Worm (Caenorhabditis elegans) whole organism, L1 larva: ENCODE results near the gene sphr-1.
A peak's percentile ranks its signal among the peaks of the same experiment; 100 is the strongest.

ENCODE experiments used
- C16A3.4 ChIP-seq: fragments of 150-350 bp; optimal IDR thresholded peaks from 2 replicates; lab custom pipeline; 2014; ENCODE audit warnings: missing biosample characterization, missing genetic modification characterization
- Y116A8C.19 ChIP-seq: sonication (generic microtip); optimal IDR thresholded peaks from 2 replicates; lab custom pipeline; 2016; ENCODE audit warnings: missing compliant biosample characterization, missing genetic modification characterization, borderline replicate concordance
- aha-1 ChIP-seq: fragments of 150-350 bp; optimal IDR thresholded peaks from 2 replicates; lab custom pipeline; 2014; ENCODE audit warnings: missing biosample characterization, missing genetic modification characterization
- alr-1 ChIP-seq: fragments of 200-800 bp; sonication (Bioruptor generic); optimal IDR thresholded peaks from 2 replicates; lab custom pipeline; 2018; ENCODE audit warnings: borderline replicate concordance, mild to moderate bottlenecking, missing genetic modification characterization, missing compliant biosample characterization
- blmp-1 ChIP-seq: fragments of 150-350 bp; optimal IDR thresholded peaks from 2 replicates; lab custom pipeline; 2014; ENCODE audit warnings: missing biosample characterization, missing genetic modification characterization
- ceh-82 ChIP-seq, 3 experiments: fragments of 150-350 bp in 1 of 3; sonication (generic microtip) in 2 of 3; optimal IDR thresholded peaks; 2 replicates each; lab custom pipeline; 2014 to 2017; ENCODE audit warnings: missing biosample characterization in 3 of 3, missing genetic modification characterization in 3 of 3
- ceh-90 ChIP-seq: sonication (generic microtip); optimal IDR thresholded peaks from 2 replicates; lab custom pipeline; 2016; ENCODE audit warnings: missing genetic modification characterization, missing compliant biosample characterization
- ces-1 ChIP-seq: fragments of 150-350 bp; optimal IDR thresholded peaks from 2 replicates; lab custom pipeline; 2014; ENCODE audit warnings: missing biosample characterization, missing genetic modification reagents, missing genetic modification characterization
- dsc-1 ChIP-seq: sonication (generic microtip); optimal IDR thresholded peaks from 2 replicates; lab custom pipeline; 2016; ENCODE audit warnings: mild to moderate bottlenecking, missing genetic modification characterization, missing compliant biosample characterization
- efl-1 ChIP-seq, 4 experiments: fragments of 150-350 bp; optimal IDR thresholded peaks in 3 of 4; peaks in 1 of 4; 1 replicate in 1 of 4; 2 replicates in 3 of 4; lab custom pipeline; 2014; ENCODE audit warnings: missing biosample characterization in 2 of 4, missing genetic modification characterization in 2 of 4, missing genetic modification reagents in 2 of 4
- efl-3 ChIP-seq: fragments of 200-800 bp; sonication (Bioruptor generic); optimal IDR thresholded peaks from 2 replicates; lab custom pipeline; 2018; ENCODE audit warnings: mild to moderate bottlenecking, missing genetic modification characterization, missing compliant biosample characterization
- egl-13 ChIP-seq: sonication (generic microtip); optimal IDR thresholded peaks from 2 replicates; lab custom pipeline; 2016; ENCODE audit warnings: missing genotype, missing genetic modification reagents, missing genetic modification characterization, missing compliant biosample characterization
- elt-2 ChIP-seq: sonication (generic microtip); optimal IDR thresholded peaks from 2 replicates; lab custom pipeline; 2016; ENCODE audit warnings: missing genetic modification characterization, mild to moderate bottlenecking, inconsistent platforms, missing compliant biosample characterization, missing genetic modification reagents
- ets-5 ChIP-seq: fragments of 200-800 bp; sonication (Bioruptor generic); IDR thresholded peaks from 2 replicates; pipeline ENCODE4 v1.3.6; 2022; ENCODE audit warnings: missing genetic modification characterization, missing compliant biosample characterization
- grh-1 ChIP-seq: fragments of 200-800 bp; sonication (Bioruptor generic); IDR thresholded peaks from 2 replicates; pipeline ENCODE4 v1.3.6; 2022; ENCODE audit warnings: missing genetic modification reagents, missing genetic modification characterization, missing compliant biosample characterization
- hlh-17 ChIP-seq: fragments of 200-800 bp; sonication (Bioruptor generic); optimal IDR thresholded peaks from 2 replicates; lab custom pipeline; 2018; ENCODE audit warnings: missing genetic modification characterization, mild to moderate bottlenecking, missing compliant biosample characterization, moderate library complexity, borderline replicate concordance
- hpl-2 ChIP-seq: fragments of 150-350 bp; optimal IDR thresholded peaks from 2 replicates; lab custom pipeline; 2014; ENCODE audit warnings: missing biosample characterization, missing genetic modification reagents, missing genetic modification characterization
- irx-1 ChIP-seq: sonication (generic microtip); optimal IDR thresholded peaks from 2 replicates; lab custom pipeline; 2016; ENCODE audit warnings: missing genetic modification characterization, missing compliant biosample characterization
- jun-1 ChIP-seq: fragments of 150-350 bp; optimal IDR thresholded peaks from 2 replicates; lab custom pipeline; 2014; ENCODE audit warnings: missing biosample characterization, missing genetic modification reagents, missing genetic modification characterization
- lin-14 ChIP-seq: fragments of 200-800 bp; sonication (Bioruptor generic); optimal IDR thresholded peaks from 2 replicates; lab custom pipeline; 2018; ENCODE audit warnings: mild to moderate bottlenecking, missing genetic modification characterization, moderate library complexity, missing compliant biosample characterization
- mab-9 ChIP-seq: fragments of 200-800 bp; sonication (Bioruptor generic); IDR thresholded peaks from 2 replicates; pipeline ENCODE4 v1.3.6; 2022; ENCODE audit warnings: missing genetic modification reagents, missing genetic modification characterization, missing compliant biosample characterization
- mdl-1 ChIP-seq, 2 experiments: fragments of 150-350 bp; optimal IDR thresholded peaks; 2 replicates each; lab custom pipeline; 2014 to 2017; ENCODE audit warnings: missing biosample characterization in 2 of 2, missing genetic modification characterization in 2 of 2, inconsistent platforms in 1 of 2
- nhr-12 ChIP-seq: sonication (generic microtip); optimal IDR thresholded peaks from 2 replicates; lab custom pipeline; 2017; ENCODE audit warnings: missing biosample characterization, missing genetic modification characterization
- nhr-19 ChIP-seq: fragments of 200-800 bp; sonication (Bioruptor generic); conservative IDR thresholded peaks from 2 replicates; pipeline ENCODE4 v1.3.6; 2022; ENCODE audit warnings: missing genetic modification characterization, missing compliant biosample characterization
- nhr-47 ChIP-seq: sonication (generic microtip); optimal IDR thresholded peaks from 2 replicates; lab custom pipeline; 2016; ENCODE audit warnings: mild to moderate bottlenecking, missing genetic modification characterization, moderate library complexity, missing compliant biosample characterization
- nhr-76 ChIP-seq: sonication (generic microtip); optimal IDR thresholded peaks from 2 replicates; lab custom pipeline; 2017; ENCODE audit warnings: missing biosample characterization, missing genetic modification characterization
- nhr-77 ChIP-seq: fragments of 150-350 bp; optimal IDR thresholded peaks from 2 replicates; lab custom pipeline; 2014; ENCODE audit warnings: missing biosample characterization, missing genetic modification characterization
- nhr-85 ChIP-seq: sonication (generic microtip); peaks from one replicate; lab custom pipeline; 2016; ENCODE audit warnings: missing genetic modification characterization, inconsistent platforms, missing compliant biosample characterization
- pqm-1 ChIP-seq: sonication (generic microtip); optimal IDR thresholded peaks from 3 replicates; lab custom pipeline; 2017; ENCODE audit warnings: missing biosample characterization, missing genetic modification characterization
- skn-1 ChIP-seq: fragments of 150-350 bp; optimal IDR thresholded peaks from 2 replicates; lab custom pipeline; 2014; ENCODE audit warnings: missing biosample characterization, missing genetic modification characterization
- snpc-4 ChIP-seq: fragments of 150-350 bp; optimal IDR thresholded peaks from 2 replicates; lab custom pipeline; 2014; ENCODE audit warnings: missing biosample characterization, missing genetic modification characterization
- sptf-1 ChIP-seq: fragments of 150-350 bp; optimal IDR thresholded peaks from 2 replicates; lab custom pipeline; 2014; ENCODE audit warnings: missing biosample characterization, missing genetic modification characterization
- tbx-2 ChIP-seq: sonication (generic microtip); optimal IDR thresholded peaks from 2 replicates; lab custom pipeline; 2016; ENCODE audit warnings: missing genetic modification characterization, missing compliant biosample characterization
- unc-130 ChIP-seq: fragments of 150-350 bp; optimal IDR thresholded peaks from 2 replicates; lab custom pipeline; 2017; ENCODE audit warnings: missing biosample characterization, missing genetic modification characterization, inconsistent platforms
- unc-30 ChIP-seq: sonication (generic microtip); optimal IDR thresholded peaks from 2 replicates; lab custom pipeline; 2017; ENCODE audit warnings: missing biosample characterization, missing genetic modification characterization
- unc-86 ChIP-seq: sonication (generic microtip); optimal IDR thresholded peaks from 2 replicates; lab custom pipeline; 2016; ENCODE audit warnings: missing genetic modification characterization, missing compliant biosample characterization
- zag-1 ChIP-seq: fragments of 150-350 bp; optimal IDR thresholded peaks from 2 replicates; lab custom pipeline; 2014; ENCODE audit warnings: missing biosample characterization, missing genetic modification characterization
- zip-4 ChIP-seq: fragments of 200-800 bp; sonication (Bioruptor generic); optimal IDR thresholded peaks from 2 replicates; lab custom pipeline; 2018; ENCODE audit warnings: mild to moderate bottlenecking, missing genetic modification characterization, moderate library complexity, missing compliant biosample characterization
- ztf-11 ChIP-seq, 2 experiments: sonication (generic microtip); optimal IDR thresholded peaks; 2 replicates each; lab custom pipeline; 2016 to 2017; ENCODE audit warnings: missing genetic modification characterization in 2 of 2, missing biosample characterization in 1 of 2, missing compliant biosample characterization in 1 of 2
- ztf-4 ChIP-seq: fragments of 150-350 bp; optimal IDR thresholded peaks from 2 replicates; lab custom pipeline; 2014; ENCODE audit warnings: missing biosample characterization, missing genetic modification characterization

Gene sphr-1

ce11 chrV:9168089-9168488 is 23.3 kb upstream of the sphr-1 start, which contains the start of gene B0222.11:
Gene B0222.11, minus strand, starts transcription at chrV:9168189.
- TF ChIP-seq ces-1 (GFP tag; lab: Kevin White, UChicago) = no peak
- no peak for TF ChIP-seq aha-1 (tag; lab: Kevin White, UChicago)
- no peak for TF ChIP-seq zip-4 (GFP tag; lab: Kevin White, UChicago)
- TF ChIP-seq jun-1 (tag; lab: Kevin White, UChicago) = no peak
- no peak for TF ChIP-seq unc-86
- no peak for TF ChIP-seq tbx-2 (tag; lab: Kevin White, UChicago)
- TF ChIP-seq C16A3.4 (tag; lab: Kevin White, UChicago) = no peak
- no peak for TF ChIP-seq ceh-82 (tag; optimal IDR thresholded peaks at IDR 0.05; lab: Kevin White, UChicago)
- TF ChIP-seq Y116A8C.19 (tag; lab: Kevin White, UChicago) = no peak
- no peak for TF ChIP-seq ztf-4
- no peak for TF ChIP-seq ztf-11 (tag; optimal IDR thresholded peaks at IDR 0.05; lab: Kevin White, UChicago)
- no peak for TF ChIP-seq pqm-1 (tag; lab: Kevin White, UChicago)
- no peak for TF ChIP-seq dsc-1 (tag; lab: Kevin White, UChicago)
- no peak for TF ChIP-seq irx-1 (tag; lab: Kevin White, UChicago)
- TF ChIP-seq hlh-17 = no peak
- TF ChIP-seq mdl-1 (tag; optimal IDR thresholded peaks at IDR 0.05; lab: Kevin White, UChicago) = no peak
- TF ChIP-seq unc-130 (tag; lab: Kevin White, UChicago) = no peak
- no peak for TF ChIP-seq ceh-90 (tag; lab: Kevin White, UChicago)
- no peak for TF ChIP-seq skn-1 (tag; lab: Kevin White, UChicago)
- TF ChIP-seq nhr-77 (tag; lab: Kevin White, UChicago) = no peak

- peak; percentile 41 for TF ChIP-seq lin-14 (GFP tag; lab: Kevin White, UChicago)
- TF ChIP-seq snpc-4 = no peak
- TF ChIP-seq blmp-1 (tag; lab: Kevin White, UChicago) = peak; percentile 7
- peak; percentile 41 for TF ChIP-seq nhr-85 (tag; lab: Kevin White, UChicago)
- TF ChIP-seq elt-2 (tag; lab: Kevin White, UChicago) = peak; percentile 52
These were observed 18.4 kb upstream of the sphr-1 start, which contains the start of gene gad-3 for ce11 chrV:9172989-9173388. Gene gad-3, minus strand, starts transcription at chrV:9173005.

DNA sequence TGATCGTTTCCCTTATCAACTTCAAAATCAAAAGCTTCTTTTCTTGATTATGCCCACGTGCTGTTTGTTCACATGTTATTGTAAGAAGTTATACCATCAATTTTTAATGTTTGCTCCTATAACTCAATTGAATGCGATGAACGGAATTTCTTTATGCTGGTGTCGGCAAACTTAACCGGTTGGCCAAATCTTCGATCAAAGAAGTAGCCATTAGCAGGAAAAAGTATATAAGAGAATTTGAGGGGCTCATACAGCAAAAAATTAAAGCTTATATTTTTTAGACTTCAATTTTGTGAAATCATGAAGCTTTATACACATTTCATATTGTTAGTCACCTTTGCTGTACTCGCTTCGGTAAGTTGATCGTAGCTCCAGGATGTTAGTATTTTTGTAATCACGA is 17.6 kb upstream of the sphr-1 start, which contains the start of gene pqn-16:
Gene pqn-16 (plus strand): TSS at position 301 of the 400 bp plus-strand sequence.
- no peak for TF ChIP-seq pqm-1 (tag; lab: Kevin White, UChicago)
- TF ChIP-seq alr-1 (tag; lab: Kevin White, UChicago) = no peak
- TF ChIP-seq unc-30 = no peak
- TF ChIP-seq mab-9 (GFP tag; lab: Robert Waterston, UW) = no peak
- TF ChIP-seq hpl-2 (GFP tag; lab: Kevin White, UChicago) = no peak
- TF ChIP-seq nhr-12 (tag; lab: Kevin White, UChicago) = no peak
- TF ChIP-seq efl-3 (GFP tag; lab: Kevin White, UChicago) = no peak
- TF ChIP-seq sptf-1 (tag; lab: Kevin White, UChicago) = no peak
- no peak for TF ChIP-seq Y116A8C.19 (tag; lab: Kevin White, UChicago)
- no peak for TF ChIP-seq nhr-19 (GFP tag; lab: Robert Waterston, UW)
- no peak for TF ChIP-seq zag-1
- TF ChIP-seq nhr-76 (tag; lab: Kevin White, UChicago) = no peak
- TF ChIP-seq egl-13 = no peak
- no peak for TF ChIP-seq grh-1 (GFP tag; lab: Robert Waterston, UW)
- no peak for TF ChIP-seq ets-5 (GFP tag; lab: Robert Waterston, UW)
- no peak for TF ChIP-seq nhr-85 (tag; lab: Kevin White, UChicago)
- TF ChIP-seq skn-1 (tag; lab: Kevin White, UChicago) = no peak
- TF ChIP-seq efl-1 (optimal IDR thresholded peaks at IDR 0.05; lab: Kevin White, UChicago) = no peak
- no peak for TF ChIP-seq efl-1 (GFP tag; optimal IDR thresholded peaks at IDR 0.05 in 1 of 2; lab: Kevin White, UChicago)
- no peak for TF ChIP-seq irx-1 (tag; lab: Kevin White, UChicago)
- no peak for TF ChIP-seq nhr-47
